Worm (Caenorhabditis elegans) whole organism, mixed stage, embryonic: ENCODE data around the gene tin-9.1.

Experiments
- M03D4.4 ChIP-seq: sonication (generic microtip); optimal IDR thresholded peaks from 2 replicates; lab custom pipeline; 2017; ENCODE audit warnings: mild to moderate bottlenecking, missing genetic modification characterization, missing compliant biosample characterization
- bed-3 ChIP-seq: fragments of 200-800 bp; sonication (Bioruptor generic); optimal IDR thresholded peaks from 3 replicates; lab custom pipeline; 2018; ENCODE audit warnings: mild to moderate bottlenecking, missing genetic modification characterization, moderate library complexity, missing compliant biosample characterization
- blmp-1 ChIP-seq: fragments of 150-350 bp; optimal IDR thresholded peaks from 2 replicates; lab custom pipeline; 2014; ENCODE audit warnings: missing biosample characterization, missing genetic modification characterization
- ceh-39 ChIP-seq: fragments of 150-350 bp; optimal IDR thresholded peaks from 2 replicates; lab custom pipeline; 2014; ENCODE audit warnings: missing biosample characterization, missing genetic modification characterization
- ceh-43 ChIP-seq: fragments of 200-800 bp; sonication (Bioruptor generic); optimal IDR thresholded peaks from 2 replicates; lab custom pipeline; 2018; ENCODE audit warnings: mild to moderate bottlenecking, missing genetic modification characterization, moderate library complexity, missing compliant biosample characterization
- ceh-83 ChIP-seq: fragments of 200-800 bp; sonication (Bioruptor generic); optimal IDR thresholded peaks from 2 replicates; lab custom pipeline; 2018; ENCODE audit warnings: mild to moderate bottlenecking, missing genetic modification characterization, missing compliant biosample characterization
- ces-1 ChIP-seq: fragments of 150-350 bp; optimal IDR thresholded peaks from 2 replicates; lab custom pipeline; 2014; ENCODE audit warnings: missing biosample characterization, missing genetic modification reagents, missing genetic modification characterization
- cnd-1 ChIP-seq: fragments of 200-800 bp; sonication (Bioruptor generic); optimal IDR thresholded peaks from 2 replicates; lab custom pipeline; 2018; ENCODE audit warnings: mild to moderate bottlenecking, missing genetic modification characterization, missing compliant biosample characterization
- drap-1 ChIP-seq: fragments of 200-800 bp; sonication (Bioruptor generic); optimal IDR thresholded peaks from 3 replicates; lab custom pipeline; 2018; ENCODE audit warnings: mild to moderate bottlenecking, missing genetic modification characterization, missing compliant biosample characterization
- elt-1 ChIP-seq: sonication (generic microtip); optimal IDR thresholded peaks from 2 replicates; lab custom pipeline; 2017; ENCODE audit warnings: missing genetic modification characterization, mild to moderate bottlenecking, missing compliant biosample characterization, antibody characterized with exemption, moderate library complexity, borderline replicate concordance; ENCODE audit not compliant: insufficient read depth
- elt-3 ChIP-seq: fragments of 150-350 bp; optimal IDR thresholded peaks from 2 replicates; lab custom pipeline; 2014; ENCODE audit warnings: missing biosample characterization, missing genetic modification characterization
- flh-1 ChIP-seq: fragments of 200-800 bp; sonication (Bioruptor generic); optimal IDR thresholded peaks from 2 replicates; lab custom pipeline; 2018; ENCODE audit warnings: mild to moderate bottlenecking, missing genetic modification characterization, moderate library complexity, missing compliant biosample characterization
- ham-2 ChIP-seq: fragments of 200-800 bp; sonication (Bioruptor generic); optimal IDR thresholded peaks from 2 replicates; lab custom pipeline; 2018; ENCODE audit warnings: mild to moderate bottlenecking, missing genetic modification characterization, missing compliant biosample characterization
- hlh-1 ChIP-seq: fragments of 150-350 bp; optimal IDR thresholded peaks from 2 replicates; lab custom pipeline; 2014; ENCODE audit warnings: missing biosample characterization, missing genetic modification reagents, missing genetic modification characterization
- lin-13 ChIP-seq: fragments of 150-350 bp; optimal IDR thresholded peaks from 2 replicates; lab custom pipeline; 2014; ENCODE audit warnings: missing biosample characterization, missing genetic modification characterization
- lin-32 ChIP-seq: fragments of 200-800 bp; sonication (Bioruptor generic); optimal IDR thresholded peaks from 2 replicates; lab custom pipeline; 2018; ENCODE audit warnings: mild to moderate bottlenecking, missing genetic modification characterization, missing compliant biosample characterization
- lsy-2 ChIP-seq: fragments of 150-350 bp; optimal IDR thresholded peaks from 2 replicates; lab custom pipeline; 2014; ENCODE audit warnings: missing biosample characterization, missing genetic modification characterization
- mab-5 ChIP-seq: fragments of 150-350 bp; optimal IDR thresholded peaks from 2 replicates; lab custom pipeline; 2014; ENCODE audit warnings: missing biosample characterization, missing genetic modification characterization
- mep-1 ChIP-seq: fragments of 150-350 bp; optimal IDR thresholded peaks from 2 replicates; lab custom pipeline; 2017; ENCODE audit warnings: missing biosample characterization, missing genetic modification reagents, missing genetic modification characterization, inconsistent platforms
- mls-2 ChIP-seq: sonication (generic microtip); optimal IDR thresholded peaks from 2 replicates; lab custom pipeline; 2016; ENCODE audit warnings: mild to moderate bottlenecking, missing genetic modification characterization, moderate library complexity, missing compliant biosample characterization
- nhr-12 ChIP-seq: fragments of 150-350 bp; optimal IDR thresholded peaks from 2 replicates; lab custom pipeline; 2014; ENCODE audit warnings: missing biosample characterization, missing genetic modification characterization
- nhr-2 ChIP-seq: fragments of 150-350 bp; optimal IDR thresholded peaks from 2 replicates; lab custom pipeline; 2014; ENCODE audit warnings: missing biosample characterization, missing genetic modification characterization
- nhr-237 ChIP-seq: fragments of 150-350 bp; optimal IDR thresholded peaks from 2 replicates; lab custom pipeline; 2014; ENCODE audit warnings: missing biosample characterization, missing genetic modification characterization
- nhr-28 ChIP-seq: fragments of 150-350 bp; optimal IDR thresholded peaks from 2 replicates; lab custom pipeline; 2014; ENCODE audit warnings: missing biosample characterization, missing genetic modification characterization
- nhr-76 ChIP-seq: sonication (generic microtip); optimal IDR thresholded peaks from 2 replicates; lab custom pipeline; 2017; ENCODE audit warnings: missing biosample characterization, missing genetic modification characterization
- pha-4 ChIP-seq: fragments of 150-350 bp; optimal IDR thresholded peaks from 2 replicates; lab custom pipeline; 2018; ENCODE audit warnings: missing biosample characterization, missing genetic modification reagents, missing genetic modification characterization
- sem-2 ChIP-seq: fragments of 200-800 bp; sonication (Bioruptor generic); optimal IDR thresholded peaks from 2 replicates; lab custom pipeline; 2018; ENCODE audit warnings: mild to moderate bottlenecking, missing genetic modification characterization, missing compliant biosample characterization
- snpc-4 ChIP-seq: fragments of 150-350 bp; optimal IDR thresholded peaks from 2 replicates; lab custom pipeline; 2014; ENCODE audit warnings: missing biosample characterization, missing genetic modification characterization
- sptf-1 ChIP-seq: sonication (generic microtip); optimal IDR thresholded peaks from 2 replicates; lab custom pipeline; 2017; ENCODE audit warnings: mild to moderate bottlenecking, missing genetic modification characterization, moderate library complexity, missing compliant biosample characterization
- tbx-8 ChIP-seq: fragments of 200-800 bp; sonication (Bioruptor generic); optimal IDR thresholded peaks from 2 replicates; lab custom pipeline; 2018; ENCODE audit warnings: mild to moderate bottlenecking, missing genetic modification characterization, moderate library complexity, missing compliant biosample characterization
- unc-120 ChIP-seq: sonication (generic microtip); optimal IDR thresholded peaks from 2 replicates; lab custom pipeline; 2017; ENCODE audit warnings: missing genetic modification characterization, missing compliant biosample characterization; ENCODE audit not compliant: poor library complexity, severe bottlenecking
- unc-39 ChIP-seq: fragments of 150-350 bp; optimal IDR thresholded peaks from 2 replicates; lab custom pipeline; 2014; ENCODE audit warnings: missing biosample characterization, missing genetic modification characterization
- unc-62 ChIP-seq: fragments of 150-350 bp; optimal IDR thresholded peaks from 2 replicates; lab custom pipeline; 2014; ENCODE audit warnings: missing biosample characterization, missing genetic modification reagents, missing genetic modification characterization
- zip-8 ChIP-seq: fragments of 150-350 bp; optimal IDR thresholded peaks from 2 replicates; lab custom pipeline; 2014; ENCODE audit warnings: missing biosample characterization, missing genetic modification characterization
- ztf-11 ChIP-seq: fragments of 150-350 bp; optimal IDR thresholded peaks from 2 replicates; lab custom pipeline; 2014; ENCODE audit warnings: missing biosample characterization, missing genetic modification characterization

The tin-9.1 gene

ce11 chrIV:7039476-7040261 is 4.7 kb downstream of the tin-9.1 start, which contains the start of the genes cogc-2 and klp-18:
Gene cogc-2, minus strand, starts transcription at chrIV:7039580.
Gene klp-18, plus strand, starts transcription at chrIV:7040211.
- peak; percentile 67 for TF ChIP-seq ces-1 (GFP tag; lab: Kevin White, UChicago)
- peak; percentile 73 for TF ChIP-seq hlh-1
- TF ChIP-seq elt-1 (tag; lab: Kevin White, UChicago): peak; percentile 45
- TF ChIP-seq M03D4.4: peak; percentile 69
- peak; percentile 60 for TF ChIP-seq blmp-1 (tag; lab: Kevin White, UChicago)
- TF ChIP-seq lin-32: peak; percentile 19
- TF ChIP-seq ztf-11: peak; percentile 65
- peak; percentile 86 for TF ChIP-seq sptf-1 (tag; lab: Kevin White, UChicago)
- no peak for TF ChIP-seq elt-3 (tag; lab: Kevin White, UChicago)
- no peak for TF ChIP-seq ceh-83 (GFP tag; lab: Kevin White, UChicago)
- TF ChIP-seq ham-2 (GFP tag; lab: Kevin White, UChicago): peak; percentile 7
- no peak for TF ChIP-seq nhr-12 (tag; lab: Kevin White, UChicago)
- TF ChIP-seq mls-2 (tag; lab: Kevin White, UChicago): peak; percentile 75
- no peak for TF ChIP-seq flh-1 (GFP tag; lab: Kevin White, UChicago)
- peak; percentile 49 for TF ChIP-seq lin-13 (tag; lab: Kevin White, UChicago)
- peak; percentile 24 for TF ChIP-seq unc-39
- TF ChIP-seq unc-120: peak; percentile 46
- TF ChIP-seq nhr-28: no peak
- TF ChIP-seq ceh-43 (GFP tag; lab: Kevin White, UChicago): peak; percentile 61
- TF ChIP-seq nhr-76 (tag; lab: Kevin White, UChicago): peak; percentile 57
- TF ChIP-seq sem-2 (GFP tag; lab: Kevin White, UChicago): peak; percentile 21
- no peak for TF ChIP-seq snpc-4 (tag; lab: Kevin White, UChicago)
- peak; percentile 5 for TF ChIP-seq cnd-1
- peak; percentile 78 for TF ChIP-seq bed-3 (GFP tag; lab: Kevin White, UChicago)
- peak; percentile 75 for TF ChIP-seq lsy-2
- peak; percentile 60 for TF ChIP-seq mab-5 (tag; lab: Kevin White, UChicago)
- peak; percentile 44 for TF ChIP-seq pha-4
- no peak for TF ChIP-seq zip-8
- peak; percentile 75 for TF ChIP-seq drap-1 (GFP tag; lab: Kevin White, UChicago)
- peak; percentile 43 for TF ChIP-seq nhr-2
- TF ChIP-seq mep-1 (tag; lab: Kevin White, UChicago): peak; percentile 97
- no peak for TF ChIP-seq unc-62 (GFP tag; lab: Kevin White, UChicago)
- TF ChIP-seq ceh-39 (tag; lab: Kevin White, UChicago): peak; percentile 24
- no peak for TF ChIP-seq tbx-8
- peak; percentile 84 for TF ChIP-seq nhr-237 (tag; lab: Kevin White, UChicago)

ce11 chrIV:7036790-7037189 is 7.6 kb downstream of the tin-9.1 start, which contains the start of gene ufl-1:
Gene ufl-1, minus strand, starts transcription at chrIV:7036859.
- TF ChIP-seq nhr-237 (tag; lab: Kevin White, UChicago) (no peak), mep-1 (tag; lab: Kevin White, UChicago) (no peak), ceh-39 (tag; lab: Kevin White, UChicago) (no peak), flh-1 (GFP tag; lab: Kevin White, UChicago) (no peak), ceh-43 (GFP tag; lab: Kevin White, UChicago) (no peak), drap-1 (GFP tag; lab: Kevin White, UChicago) (no peak), bed-3 (GFP tag; lab: Kevin White, UChicago) (no peak), pha-4 (no peak), ztf-11 (no peak), ham-2 (GFP tag; lab: Kevin White, UChicago) (no peak), unc-120 (no peak), nhr-12 (tag; lab: Kevin White, UChicago) (no peak), nhr-76 (tag; lab: Kevin White, UChicago) (no peak), mab-5 (tag; lab: Kevin White, UChicago) (no peak), tbx-8 (no peak), nhr-28 (no peak), ces-1 (GFP tag; lab: Kevin White, UChicago) (no peak)
- TF ChIP-seq, all 35 proteins: peak for 0

DNA sequence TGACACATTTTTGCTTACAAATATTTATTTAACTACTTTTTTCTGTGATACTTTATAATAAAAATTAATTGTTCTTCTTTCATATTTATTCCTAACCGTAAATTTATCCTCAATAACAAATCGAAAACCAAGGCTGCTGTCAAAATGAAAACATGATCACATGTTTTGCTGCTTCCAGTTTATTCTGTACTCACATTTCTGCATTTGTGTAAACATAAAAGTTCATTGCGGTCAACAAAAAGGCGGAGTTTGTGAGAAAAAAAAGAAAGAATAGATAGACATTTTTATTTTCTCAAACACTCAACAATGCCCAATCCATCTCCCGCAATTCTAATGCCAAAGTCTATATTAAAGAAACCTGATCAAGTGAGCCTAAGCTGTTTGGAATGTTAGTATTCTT is 8.6 kb downstream of the tin-9.1 start, which contains the start of gene C06G3.3:
Gene C06G3.3, plus strand, starts transcription at position 301 of the 400 bp plus-strand sequence.
- TF ChIP-seq ceh-83 (GFP tag; lab: Kevin White, UChicago) (no peak), unc-62 (GFP tag; lab: Kevin White, UChicago) (no peak), elt-1 (tag; lab: Kevin White, UChicago) (no peak), zip-8 (no peak), hlh-1 (no peak), unc-39 (no peak), snpc-4 (tag; lab: Kevin White, UChicago) (no peak), ztf-11 (no peak), cnd-1 (no peak)
